Fruit fly (Drosophila melanogaster): ENCODE data around the gene CG33654.

dm6 chr3R:9630053-9630632, 47.1 kb upstream of the CG33654 start:
- TF ChIP-seq CG12768 (GFP tag; optimal IDR thresholded peaks at IDR 0.05) = no peak
- no peak for TF ChIP-seq kay (GFP tag; ENCODE audit: borderline replicate concordance)
- TF ChIP-seq ovo (GFP tag; optimal IDR thresholded peaks at IDR 0.05) = peak; percentile 49
- no peak for TF ChIP-seq bab1 (GFP tag; optimal IDR thresholded peaks at IDR 0.05)
- TF ChIP-seq toe (GFP tag; optimal IDR thresholded peaks at IDR 0.05) = no peak

Measured in whole organism, adult.